Worm (Caenorhabditis elegans) whole organism, young adult: ENCODE results near the gene F54D12.1.

Source experiments
- ama-1 ChIP-seq, 3 experiments: fragments of 150-350 bp in 1 of 3; sonication (generic microtip) in 2 of 3; optimal IDR thresholded peaks; 2 replicates each; lab custom pipeline; 2014 to 2018; ENCODE audit warnings: missing biosample characterization in 2 of 3, missing genetic modification characterization in 2 of 3, missing genetic modification reagents in 2 of 3
- athp-1 ChIP-seq: sonication (generic microtip); optimal IDR thresholded peaks from 2 replicates; lab custom pipeline; 2017; ENCODE audit warnings: mild to moderate bottlenecking, missing genetic modification characterization, missing compliant biosample characterization
- cebp-1 ChIP-seq, 2 experiments: fragments of 200-800 bp in 1 of 2; sonication (Bioruptor generic) in 1 of 2; sonication (generic microtip) in 1 of 2; IDR thresholded peaks in 1 of 2; optimal IDR thresholded peaks in 1 of 2; 2 replicates each; pipeline versions ENCODE4 v1.3.6 to Lab custom; 2017 to 2022; ENCODE audit warnings: missing compliant biosample characterization in 2 of 2, missing genetic modification characterization in 2 of 2, mild to moderate bottlenecking in 1 of 2, missing genetic modification reagents in 1 of 2, moderate library complexity in 1 of 2
- madf-10 ChIP-seq: sonication (generic microtip); optimal IDR thresholded peaks from 2 replicates; lab custom pipeline; 2016; ENCODE audit warnings: mild to moderate bottlenecking, missing genetic modification characterization, missing compliant biosample characterization
- tbx-9 ChIP-seq: sonication (generic microtip); optimal IDR thresholded peaks from 2 replicates; lab custom pipeline; 2016; ENCODE audit warnings: borderline replicate concordance, missing genetic modification characterization, inconsistent platforms, missing compliant biosample characterization
- unc-130 ChIP-seq: sonication (generic microtip); optimal IDR thresholded peaks from 2 replicates; lab custom pipeline; 2016; ENCODE audit warnings: missing genetic modification reagents, missing genetic modification characterization, missing compliant biosample characterization
- unc-62 ChIP-seq: fragments of 150-350 bp; optimal IDR thresholded peaks from 2 replicates; lab custom pipeline; 2014; ENCODE audit warnings: missing biosample characterization, missing genetic modification reagents, missing genetic modification characterization

DNA sequence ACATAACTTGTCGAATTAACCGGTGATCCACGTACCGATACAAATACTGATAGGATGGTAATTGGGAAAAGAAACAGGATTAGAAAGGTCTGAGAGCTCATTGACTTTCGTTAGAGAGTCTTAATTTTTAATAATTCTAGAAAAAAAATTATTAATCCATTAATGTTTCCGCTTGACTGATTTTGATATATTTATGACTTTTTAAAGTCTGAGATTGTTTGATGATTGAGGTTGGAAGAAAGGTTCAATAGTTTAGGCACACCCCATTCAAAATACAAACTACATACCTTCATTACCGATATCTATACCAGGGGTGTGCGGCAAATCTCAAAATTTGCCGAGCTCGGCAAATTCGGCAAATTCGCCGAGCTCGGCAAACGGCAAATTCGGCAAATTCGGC lies 21.9 kb upstream of the F54D12.1 start, which contains the start of gene F54D12.10:
- TF ChIP-seq unc-130 (no peak), cebp-1 (GFP tag; IDR thresholded peaks at IDR 0.05; lab: Robert Waterston, UW) (no peak), cebp-1 (tag; optimal IDR thresholded peaks at IDR 0.05; lab: Kevin White, UChicago) (no peak), ama-1 (optimal IDR thresholded peaks at IDR 0.05; lab: Kevin White, UChicago) (no peak), ama-1 (GFP tag; optimal IDR thresholded peaks at IDR 0.05; lab: Kevin White, UChicago) (no peak), madf-10 (tag; lab: Kevin White, UChicago) (no peak), tbx-9 (no peak), unc-62 (GFP tag; lab: Kevin White, UChicago) (no peak), athp-1 (no peak)
